Worm (Caenorhabditis elegans) whole organism, L4/young adult: ENCODE measurements around the gene C07A9.13.

Source experiments
- W03F9.2 ChIP-seq: fragments of 150-350 bp; optimal IDR thresholded peaks from 2 replicates; lab custom pipeline; 2014; ENCODE audit warnings: missing biosample characterization, missing genetic modification characterization
- him-1 ChIP-seq: sonication (generic microtip); optimal IDR thresholded peaks from 2 replicates; lab custom pipeline; 2016; ENCODE audit warnings: missing genotype, missing genetic modification reagents, missing genetic modification characterization, missing compliant biosample characterization

DNA sequence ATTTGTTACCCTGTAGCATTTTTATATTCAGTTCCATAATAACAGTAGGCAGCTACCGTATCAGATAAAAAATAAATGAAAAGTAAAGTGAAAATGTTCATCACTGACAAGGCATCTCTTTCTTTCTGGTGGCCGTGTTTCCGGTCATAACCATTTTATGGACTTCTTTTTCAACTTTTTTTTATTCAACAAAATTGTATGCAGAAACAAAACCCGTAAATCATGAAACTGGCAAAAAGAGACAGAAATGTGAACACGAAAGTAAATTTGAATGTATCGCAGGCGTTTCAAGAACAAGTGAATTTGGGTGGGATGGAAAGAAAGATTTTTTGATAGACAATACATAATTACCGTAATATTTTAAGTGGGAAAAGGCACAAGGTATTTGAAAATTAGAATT lies 44.0 kb upstream of the C07A9.13 start, which contains the start of gene clec-162:
- TF ChIP-seq him-1 (no peak), W03F9.2 (tag; lab: Kevin White, UChicago) (no peak)
